Fruit fly (Drosophila melanogaster): ENCODE data around the gene mRNA-cap.
A peak's percentile ranks its signal among the peaks of the same experiment; 100 is the strongest.

Gene mRNA-cap

dm6 chrX:14211250-14211944, 31.2 kb downstream of the mRNA-cap start:
- TF ChIP-seq CG18262 (tag; optimal IDR thresholded peaks at IDR 0.05) (peak; percentile 44), CG17361 (GFP tag; IDR thresholded peaks at IDR 0.05) (peak; percentile 57; the same call in 2 of the 3 replicates), peb (GFP tag; IDR thresholded peaks at IDR 0.05) (no peak), CHES-1-like (GFP tag; optimal IDR thresholded peaks at IDR 0.05) (no peak), CG1792 (GFP tag; optimal IDR thresholded peaks at IDR 0.05) (no peak), croc (GFP tag; conservative IDR thresholded peaks at IDR 0.05) (no peak), CG32772 (GFP tag; IDR thresholded peaks at IDR 0.05) (no peak), stc (GFP tag; IDR thresholded peaks at IDR 0.05) (no peak), Aef1 (GFP tag; IDR thresholded peaks at IDR 0.05) (no peak), CG2116 (GFP tag; optimal IDR thresholded peaks at IDR 0.05) (peak; percentile 12), CG9215 (GFP tag; IDR thresholded peaks at IDR 0.05) (no peak), YL-1 (GFP tag; optimal IDR thresholded peaks at IDR 0.05) (no peak), vvl (GFP tag; IDR thresholded peaks at IDR 0.05) (peak; percentile 44; the same call in 1 of the 2 replicates), toy (GFP tag; IDR thresholded peaks at IDR 0.05) (no peak), Hsf (GFP tag; optimal IDR thresholded peaks at IDR 0.05) (no peak), GATAe (GFP tag; conservative IDR thresholded peaks at IDR 0.05) (no peak), CG2199 (GFP tag; IDR thresholded peaks at IDR 0.05) (peak; percentile 70; the same call in 2 of the 3 replicates), CG10321 (GFP tag; IDR thresholded peaks at IDR 0.05) (no peak), Kr (GFP tag; optimal IDR thresholded peaks at IDR 0.05) (no peak), row (GFP tag; IDR thresholded peaks at IDR 0.05) (0 out of 3 replicates have a peak, but pooled peaks have one; percentile 13), CG10543 (GFP tag; optimal IDR thresholded peaks at IDR 0.05) (no peak), Atf-2 (GFP tag; optimal IDR thresholded peaks at IDR 0.05) (no peak), Oaz (GFP tag; IDR thresholded peaks at IDR 0.05) (no peak), tll (GFP tag; optimal IDR thresholded peaks at IDR 0.05) (no peak), sob (GFP tag; IDR thresholded peaks at IDR 0.05) (no peak), zf30C (GFP tag; optimal IDR thresholded peaks at IDR 0.05) (peak; percentile 2), HmgZ (tag; optimal IDR thresholded peaks at IDR 0.05) (no peak), Blimp-1 (GFP tag; optimal IDR thresholded peaks at IDR 0.05) (no peak), pum (GFP tag; optimal IDR thresholded peaks at IDR 0.05) (no peak), Bdp1 (GFP tag; optimal IDR thresholded peaks at IDR 0.05) (no peak), Oli (tag; optimal IDR thresholded peaks at IDR 0.05) (peak; percentile 25), CG1233 (GFP tag; optimal IDR thresholded peaks at IDR 0.05) (no peak), CG13424 (tag; optimal IDR thresholded peaks at IDR 0.05) (no peak), gro (GFP tag; optimal IDR thresholded peaks at IDR 0.05) (no peak), CG11504 (tag; optimal IDR thresholded peaks at IDR 0.05) (peak; percentile 28), NC2β (GFP tag; optimal IDR thresholded peaks at IDR 0.05) (peak; percentile 15), Mad (GFP tag; optimal IDR thresholded peaks at IDR 0.05) (no peak), Fer3 (tag; optimal IDR thresholded peaks at IDR 0.05) (no peak), Ravus (GFP tag; IDR thresholded peaks at IDR 0.05) (no peak), prd (optimal IDR thresholded peaks at IDR 0.05) (no peak), prd (GFP tag; IDR thresholded peaks at IDR 0.05) (no peak), CG5180 (GFP tag; optimal IDR thresholded peaks at IDR 0.05) (peak; percentile 22), CG1832 (GFP tag; optimal IDR thresholded peaks at IDR 0.05) (no peak), CG13296 (GFP tag; optimal IDR thresholded peaks at IDR 0.05) (no peak), stwl (tag; optimal IDR thresholded peaks at IDR 0.05) (peak; percentile 20), crp (GFP tag; optimal IDR thresholded peaks at IDR 0.05) (no peak), ac (GFP tag; optimal IDR thresholded peaks at IDR 0.05) (no peak), Asciz (GFP tag; optimal IDR thresholded peaks at IDR 0.05) (no peak), CG10147 (GFP tag; optimal IDR thresholded peaks at IDR 0.05) (no peak), gsb-n (tag; optimal IDR thresholded peaks at IDR 0.05) (no peak)
